Worm (Caenorhabditis elegans): Measurements from ENCODE around the gene K06A4.7.

ce11 chrV:9516280-9516679 is 25.0 kb upstream of the K06A4.7 start:
- TF ChIP-seq tbx-37 (GFP tag; conservative IDR thresholded peaks at IDR 0.05) (no peak), ets-7 (tag; optimal IDR thresholded peaks at IDR 0.05) (no peak)

Data from whole organism, early embryonic.